Fruit fly (Drosophila melanogaster): Measurements from ENCODE around the gene snsl.

The snsl gene

dm6 chr2L:4882131-4883022, 24.2 kb downstream of the snsl start:
- no peak for TF ChIP-seq salm (tag; optimal IDR thresholded peaks at IDR 0.05)
- no peak for TF ChIP-seq jumu (GFP tag; optimal IDR thresholded peaks at IDR 0.05)
- TF ChIP-seq CG17385 (GFP tag; optimal IDR thresholded peaks at IDR 0.05), result peak; percentile 94
- TF ChIP-seq ERR (GFP tag; optimal IDR thresholded peaks at IDR 0.05), result peak; percentile 33
- TF ChIP-seq az2 (GFP tag; optimal IDR thresholded peaks at IDR 0.05), result no peak
- TF ChIP-seq CG18476 (GFP tag; optimal IDR thresholded peaks at IDR 0.05), result no peak
- peak in 1 of 2 experiments; percentile 27 for TF ChIP-seq bsh (GFP tag; optimal IDR thresholded peaks at IDR 0.05)
- TF ChIP-seq CG1233 (GFP tag; optimal IDR thresholded peaks at IDR 0.05), result no peak
- peak in 1 of 2 experiments; percentile 84 for TF ChIP-seq Dfd (GFP tag; optimal IDR thresholded peaks at IDR 0.05)
- peak; percentile 11 for TF ChIP-seq cg (GFP tag; optimal IDR thresholded peaks at IDR 0.05)
- TF ChIP-seq Hr39 (optimal IDR thresholded peaks at IDR 0.05), result peak; percentile 32
- TF ChIP-seq pum (GFP tag; optimal IDR thresholded peaks at IDR 0.05), result no peak
- no peak for TF ChIP-seq CG4617 (GFP tag; optimal IDR thresholded peaks at IDR 0.05; ENCODE audit: borderline replicate concordance)
- TF ChIP-seq MESR4 (GFP tag; optimal IDR thresholded peaks at IDR 0.05), result peak; percentile 60
- no peak for TF ChIP-seq CG16815 (GFP tag; optimal IDR thresholded peaks at IDR 0.05)

- TF ChIP-seq Bdp1 (GFP tag; optimal IDR thresholded peaks at IDR 0.05) (no peak), CG18011 (GFP tag; optimal IDR thresholded peaks at IDR 0.05) (peak; percentile 58), grau (tag; optimal IDR thresholded peaks at IDR 0.05) (peak; percentile 57)
These were observed 38.2 kb downstream of the snsl start for dm6 chr2L:4868383-4868782.

- TF ChIP-seq Bteb2 (GFP tag; optimal IDR thresholded peaks at IDR 0.05) (no peak), Ets65A (GFP tag) (peak; percentile 20), Dref (GFP tag; IDR thresholded peaks at IDR 0.05) (no peak), eve (GFP tag; optimal IDR thresholded peaks at IDR 0.05) (no peak), Dfd (GFP tag; optimal IDR thresholded peaks at IDR 0.05) (peak in 1 of 2 experiments; percentile 55), CTCF (GFP tag; optimal IDR thresholded peaks at IDR 0.05) (no peak), Scr (GFP tag; IDR thresholded peaks at IDR 0.05; ENCODE audit: partially characterized antibody) (no peak), CG9437 (GFP tag; optimal IDR thresholded peaks at IDR 0.05) (no peak), MBD-R2 (GFP tag; IDR thresholded peaks at IDR 0.05) (no peak)
These were observed 41.2 kb downstream of the snsl start for dm6 chr2L:4865400-4865799.

- TF ChIP-seq HmgD (GFP tag; optimal IDR thresholded peaks at IDR 0.05) (no peak), CG9817 (tag; optimal IDR thresholded peaks at IDR 0.05) (no peak), TFAM (GFP tag; optimal IDR thresholded peaks at IDR 0.05) (no peak), Lpt (GFP tag; optimal IDR thresholded peaks at IDR 0.05) (no peak), CG10431 (GFP tag; optimal IDR thresholded peaks at IDR 0.05) (no peak), ranshi (GFP tag; IDR thresholded peaks at IDR 0.05) (peak; percentile 17; the same call in 1 of the 2 replicates), CG14014 (GFP tag; IDR thresholded peaks at IDR 0.05) (peak; percentile 59; the same call in 1 of the 2 replicates), tx (GFP tag; optimal IDR thresholded peaks at IDR 0.05) (no peak), gcm (GFP tag; optimal IDR thresholded peaks at IDR 0.05) (no peak), CG6654 (GFP tag; optimal IDR thresholded peaks at IDR 0.05) (no peak), ttk (GFP tag; IDR thresholded peaks at IDR 0.05) (no peak), kah (GFP tag; optimal IDR thresholded peaks at IDR 0.05) (no peak), CG15269 (tag; optimal IDR thresholded peaks at IDR 0.05) (no peak), HHEX (GFP tag; optimal IDR thresholded peaks at IDR 0.05) (peak; percentile 7), gcm2 (GFP tag; optimal IDR thresholded peaks at IDR 0.05) (no peak), CG13287 (GFP tag; IDR thresholded peaks at IDR 0.05; ENCODE audit: partially characterized antibody) (no peak), CG9215 (GFP tag; IDR thresholded peaks at IDR 0.05) (no peak), CG3163 (GFP tag; optimal IDR thresholded peaks at IDR 0.05) (no peak), CG18764 (GFP tag; optimal IDR thresholded peaks at IDR 0.05) (no peak), da (GFP tag; optimal IDR thresholded peaks at IDR 0.05) (no peak), CG16813 (GFP tag; IDR thresholded peaks at IDR 0.05; ENCODE audit: partially characterized antibody) (no peak)
These were observed 45.1 kb downstream of the snsl start for dm6 chr2L:4861503-4861902.

Data from whole organism, embryonic.